Worm (Caenorhabditis elegans) whole organism, L1 larva: Measurements from ENCODE around the gene ugt-21.

ENCODE experiments used
- C04F5.9 ChIP-seq: sonication (generic microtip); optimal IDR thresholded peaks from 2 replicates; lab custom pipeline; 2016; ENCODE audit warnings: missing genetic modification characterization, missing compliant biosample characterization
- Y116A8C.19 ChIP-seq: sonication (generic microtip); optimal IDR thresholded peaks from 2 replicates; lab custom pipeline; 2016; ENCODE audit warnings: missing compliant biosample characterization, missing genetic modification characterization, borderline replicate concordance
- alr-1 ChIP-seq: fragments of 200-800 bp; sonication (Bioruptor generic); optimal IDR thresholded peaks from 2 replicates; lab custom pipeline; 2018; ENCODE audit warnings: borderline replicate concordance, mild to moderate bottlenecking, missing genetic modification characterization, missing compliant biosample characterization
- aly-2 ChIP-seq: fragments of 150-350 bp; optimal IDR thresholded peaks from 2 replicates; lab custom pipeline; 2014; ENCODE audit warnings: missing biosample characterization, missing genetic modification characterization
- ama-1 ChIP-seq: fragments of 150-350 bp; optimal IDR thresholded peaks from 2 replicates; lab custom pipeline; 2014
- blmp-1 ChIP-seq: fragments of 150-350 bp; optimal IDR thresholded peaks from 2 replicates; lab custom pipeline; 2014; ENCODE audit warnings: missing biosample characterization, missing genetic modification characterization
- ceh-63 ChIP-seq: fragments of 200-800 bp; sonication (Bioruptor generic); optimal IDR thresholded peaks from 2 replicates; lab custom pipeline; 2018; ENCODE audit warnings: mild to moderate bottlenecking, missing genetic modification characterization, missing compliant biosample characterization
- ceh-8 ChIP-seq: fragments of 200-800 bp; sonication (Bioruptor generic); optimal IDR thresholded peaks from 2 replicates; lab custom pipeline; 2018; ENCODE audit warnings: mild to moderate bottlenecking, missing genetic modification characterization, moderate library complexity, missing compliant biosample characterization
- dpl-1 ChIP-seq, 3 experiments: fragments of 150-350 bp in 2 of 3; sonication (generic microtip) in 1 of 3; optimal IDR thresholded peaks; 2 replicates each; lab custom pipeline; 2014 to 2017; ENCODE audit warnings: missing biosample characterization in 3 of 3, missing genetic modification characterization in 3 of 3, missing genetic modification reagents in 3 of 3
- dsc-1 ChIP-seq: sonication (generic microtip); optimal IDR thresholded peaks from 2 replicates; lab custom pipeline; 2016; ENCODE audit warnings: mild to moderate bottlenecking, missing genetic modification characterization, missing compliant biosample characterization
- elt-2 ChIP-seq: sonication (generic microtip); optimal IDR thresholded peaks from 2 replicates; lab custom pipeline; 2016; ENCODE audit warnings: missing genetic modification characterization, mild to moderate bottlenecking, inconsistent platforms, missing compliant biosample characterization, missing genetic modification reagents
- elt-3 ChIP-seq, 6 experiments: fragments of 150-350 bp in 1 of 6; sonication (generic microtip); optimal IDR thresholded peaks; 2 replicates each; lab custom pipeline; 2017 to 2018; ENCODE audit warnings: missing biosample characterization in 6 of 6, missing genetic modification characterization in 6 of 6, inconsistent platforms in 1 of 6
- fkh-10 ChIP-seq: sonication (generic microtip); optimal IDR thresholded peaks from 2 replicates; lab custom pipeline; 2017; ENCODE audit warnings: missing biosample characterization, missing genetic modification reagents, missing genetic modification characterization
- fkh-8 ChIP-seq: sonication (generic microtip); optimal IDR thresholded peaks from 2 replicates; lab custom pipeline; 2016; ENCODE audit warnings: mild to moderate bottlenecking, missing genetic modification characterization, missing compliant biosample characterization
- hlh-17 ChIP-seq: fragments of 200-800 bp; sonication (Bioruptor generic); optimal IDR thresholded peaks from 2 replicates; lab custom pipeline; 2018; ENCODE audit warnings: missing genetic modification characterization, mild to moderate bottlenecking, missing compliant biosample characterization, moderate library complexity, borderline replicate concordance
- hpl-2 ChIP-seq: fragments of 150-350 bp; optimal IDR thresholded peaks from 2 replicates; lab custom pipeline; 2014; ENCODE audit warnings: missing biosample characterization, missing genetic modification reagents, missing genetic modification characterization
- irx-1 ChIP-seq: sonication (generic microtip); optimal IDR thresholded peaks from 2 replicates; lab custom pipeline; 2016; ENCODE audit warnings: missing genetic modification characterization, missing compliant biosample characterization
- lin-13 ChIP-seq: fragments of 150-350 bp; optimal IDR thresholded peaks from 2 replicates; lab custom pipeline; 2014; ENCODE audit warnings: missing biosample characterization, missing genetic modification reagents, missing genetic modification characterization
- lin-14 ChIP-seq: fragments of 200-800 bp; sonication (Bioruptor generic); optimal IDR thresholded peaks from 2 replicates; lab custom pipeline; 2018; ENCODE audit warnings: mild to moderate bottlenecking, missing genetic modification characterization, moderate library complexity, missing compliant biosample characterization
- lin-35 ChIP-seq, 2 experiments: fragments of 150-350 bp; optimal IDR thresholded peaks; 2 replicates each; lab custom pipeline; 2014; ENCODE audit warnings: missing biosample characterization in 2 of 2, missing genetic modification characterization in 2 of 2, missing genetic modification reagents in 2 of 2
- lsy-2 ChIP-seq, 2 experiments: fragments of 150-350 bp; optimal IDR thresholded peaks; 2 replicates each; lab custom pipeline; 2014; ENCODE audit warnings: missing biosample characterization in 2 of 2, missing genetic modification characterization in 2 of 2
- nhr-12 ChIP-seq: sonication (generic microtip); optimal IDR thresholded peaks from 2 replicates; lab custom pipeline; 2017; ENCODE audit warnings: missing biosample characterization, missing genetic modification characterization
- nhr-19 ChIP-seq: fragments of 200-800 bp; sonication (Bioruptor generic); conservative IDR thresholded peaks from 2 replicates; pipeline ENCODE4 v1.3.6; 2022; ENCODE audit warnings: missing genetic modification characterization, missing compliant biosample characterization
- nhr-20 ChIP-seq: sonication (generic microtip); optimal IDR thresholded peaks from 2 replicates; lab custom pipeline; 2016; ENCODE audit warnings: mild to moderate bottlenecking, missing genetic modification characterization, missing compliant biosample characterization
- nhr-71 ChIP-seq: sonication (generic microtip); optimal IDR thresholded peaks from 2 replicates; lab custom pipeline; 2016; ENCODE audit warnings: mild to moderate bottlenecking, missing genetic modification characterization, moderate library complexity, missing compliant biosample characterization
- nhr-76 ChIP-seq: sonication (generic microtip); optimal IDR thresholded peaks from 2 replicates; lab custom pipeline; 2017; ENCODE audit warnings: missing biosample characterization, missing genetic modification characterization
- nhr-84 ChIP-seq: sonication (generic microtip); optimal IDR thresholded peaks from 2 replicates; lab custom pipeline; 2017; ENCODE audit warnings: missing biosample characterization, missing genetic modification characterization
- nhr-85 ChIP-seq: sonication (generic microtip); peaks from one replicate; lab custom pipeline; 2016; ENCODE audit warnings: missing genetic modification characterization, inconsistent platforms, missing compliant biosample characterization
- nhr-90 ChIP-seq: sonication (generic microtip); optimal IDR thresholded peaks from 2 replicates; lab custom pipeline; 2016; ENCODE audit warnings: mild to moderate bottlenecking, missing genetic modification characterization, missing compliant biosample characterization; ENCODE audit not compliant: poor library complexity
- pag-3 ChIP-seq: sonication (generic microtip); optimal IDR thresholded peaks from 2 replicates; lab custom pipeline; 2017; ENCODE audit warnings: missing genetic modification characterization, mild to moderate bottlenecking, missing compliant biosample characterization, antibody characterized with exemption, borderline replicate concordance; ENCODE audit not compliant: insufficient read depth
- pqm-1 ChIP-seq: sonication (generic microtip); optimal IDR thresholded peaks from 3 replicates; lab custom pipeline; 2017; ENCODE audit warnings: missing biosample characterization, missing genetic modification characterization
- rnt-1 ChIP-seq: sonication (generic microtip); optimal IDR thresholded peaks from 2 replicates; lab custom pipeline; 2016; ENCODE audit warnings: mild to moderate bottlenecking, missing genetic modification characterization, moderate library complexity, missing compliant biosample characterization
- snpc-4 ChIP-seq: fragments of 150-350 bp; optimal IDR thresholded peaks from 2 replicates; lab custom pipeline; 2014; ENCODE audit warnings: missing biosample characterization, missing genetic modification characterization
- snu-23 ChIP-seq: sonication (generic microtip); optimal IDR thresholded peaks from 2 replicates; lab custom pipeline; 2016; ENCODE audit warnings: missing genetic modification characterization, missing compliant biosample characterization
- swsn-7 ChIP-seq: sonication (generic microtip); optimal IDR thresholded peaks from 2 replicates; lab custom pipeline; 2016; ENCODE audit warnings: missing genetic modification characterization, missing compliant biosample characterization
- tlp-1 ChIP-seq: fragments of 150-350 bp; optimal IDR thresholded peaks from 2 replicates; lab custom pipeline; 2014; ENCODE audit warnings: missing biosample characterization, missing genetic modification characterization
- unc-130 ChIP-seq: fragments of 150-350 bp; optimal IDR thresholded peaks from 2 replicates; lab custom pipeline; 2017; ENCODE audit warnings: missing biosample characterization, missing genetic modification characterization, inconsistent platforms
- unc-86 ChIP-seq: sonication (generic microtip); optimal IDR thresholded peaks from 2 replicates; lab custom pipeline; 2016; ENCODE audit warnings: missing genetic modification characterization, missing compliant biosample characterization
- unc-98 ChIP-seq: fragments of 200-800 bp; sonication (Bioruptor generic); IDR thresholded peaks from 2 replicates; pipeline ENCODE4 v1.3.6; 2022; ENCODE audit warnings: missing genetic modification characterization, missing compliant biosample characterization
- ztf-11 ChIP-seq, 2 experiments: sonication (generic microtip); optimal IDR thresholded peaks; 2 replicates each; lab custom pipeline; 2016 to 2017; ENCODE audit warnings: missing genetic modification characterization in 2 of 2, missing biosample characterization in 1 of 2, missing compliant biosample characterization in 1 of 2

ugt-21 gene

ce11 chrIV:9535105-9535504 lies 35.0 kb downstream of the ugt-21 start (continued):
- no peak for TF ChIP-seq ztf-11 (tag; optimal IDR thresholded peaks at IDR 0.05; lab: Kevin White, UChicago)
- no peak for TF ChIP-seq nhr-12 (tag; lab: Kevin White, UChicago)
- TF ChIP-seq, all 84 proteins: peak for 11

ce11 chrIV:9536124-9536523 lies 36.0 kb downstream of the ugt-21 start:
- peak; percentile 82 for TF ChIP-seq nhr-85 (tag; lab: Kevin White, UChicago)
- peak; percentile 19 for TF ChIP-seq lin-14 (GFP tag; lab: Kevin White, UChicago)
- peak; percentile 22 for TF ChIP-seq blmp-1 (tag; lab: Kevin White, UChicago)
- TF ChIP-seq rnt-1 (tag; lab: Kevin White, UChicago): no peak
- TF ChIP-seq nhr-20 (tag; lab: Kevin White, UChicago): peak; percentile 16
- TF ChIP-seq dpl-1 (GFP tag; optimal IDR thresholded peaks at IDR 0.05; lab: Kevin White, UChicago): no peak

- TF ChIP-seq snpc-4 (tag; lab: Kevin White, UChicago): no peak
- no peak for TF ChIP-seq ama-1
- no peak for TF ChIP-seq tlp-1 (tag; lab: Kevin White, UChicago)
- TF ChIP-seq nhr-71 (tag; lab: Kevin White, UChicago): no peak
- TF ChIP-seq nhr-90 (tag; lab: Kevin White, UChicago): no peak
- TF ChIP-seq hlh-17 (GFP tag; lab: Kevin White, UChicago): no peak
- TF ChIP-seq elt-2: peak; percentile 39
- no peak for TF ChIP-seq lsy-2 (tag; optimal IDR thresholded peaks at IDR 0.05; lab: Kevin White, UChicago)
Measured at ce11 chrIV:9537500-9537899, 37.4 kb downstream of the ugt-21 start.

- TF ChIP-seq dsc-1: no peak
- TF ChIP-seq lin-14 (GFP tag; lab: Kevin White, UChicago): peak; percentile 75
- peak in 1 of 2 experiments; percentile 6 for TF ChIP-seq lsy-2 (tag; optimal IDR thresholded peaks at IDR 0.05; lab: Kevin White, UChicago)
- peak; percentile 12 for TF ChIP-seq snu-23
- no peak for TF ChIP-seq pag-3 (tag; lab: Kevin White, UChicago)
- peak; percentile 79 for TF ChIP-seq rnt-1 (tag; lab: Kevin White, UChicago)
- TF ChIP-seq nhr-71 (tag; lab: Kevin White, UChicago): peak; percentile 66
Measured at ce11 chrIV:9538214-9538613, 38.1 kb downstream of the ugt-21 start.

- TF ChIP-seq unc-86 (no peak), lin-13 (GFP tag; lab: Kevin White, UChicago) (no peak), rnt-1 (tag; lab: Kevin White, UChicago) (no peak), C04F5.9 (tag; lab: Kevin White, UChicago) (no peak), ceh-63 (GFP tag; lab: Kevin White, UChicago) (no peak), lin-35 (GFP tag; optimal IDR thresholded peaks at IDR 0.05; lab: Kevin White, UChicago) (peak in 1 of 2 experiments; percentile 8), nhr-84 (no peak), alr-1 (tag; lab: Kevin White, UChicago) (no peak), pqm-1 (tag; lab: Kevin White, UChicago) (peak; percentile 41), dsc-1 (no peak), dpl-1 (GFP tag; optimal IDR thresholded peaks at IDR 0.05; lab: Kevin White, UChicago) (no peak), fkh-10 (GFP tag; lab: Kevin White, UChicago) (no peak), elt-2 (peak; percentile 93)
Measured at ce11 chrIV:9540342-9540856, 40.3 kb downstream of the ugt-21 start, which contains the start of gene fbl-1. TSS of gene fbl-1 (plus strand) at chrIV:9540806.

- TF ChIP-seq elt-3 (tag; optimal IDR thresholded peaks at IDR 0.05; lab: Kevin White, UChicago) (no peak), nhr-84 (no peak), nhr-19 (GFP tag; lab: Robert Waterston, UW) (no peak), fkh-8 (no peak), Y116A8C.19 (tag; lab: Kevin White, UChicago) (no peak), nhr-76 (tag; lab: Kevin White, UChicago) (no peak), fkh-10 (GFP tag; lab: Kevin White, UChicago) (no peak), hpl-2 (GFP tag; lab: Kevin White, UChicago) (no peak), irx-1 (tag; lab: Kevin White, UChicago) (no peak), swsn-7 (no peak), aly-2 (tag; lab: Kevin White, UChicago) (no peak), ceh-8 (GFP tag; lab: Kevin White, UChicago) (no peak), elt-2 (no peak), unc-130 (tag; lab: Kevin White, UChicago) (no peak), unc-98 (GFP tag; lab: Robert Waterston, UW) (no peak), ceh-63 (GFP tag; lab: Kevin White, UChicago) (no peak)
Measured at ce11 chrIV:9545986-9546385, 45.9 kb downstream of the ugt-21 start, which contains the start of gene T05A1.5. TSS of gene T05A1.5 (plus strand) at chrIV:9546286.
